Worm (Caenorhabditis elegans) whole organism, L4 larva: Measurements from ENCODE around the gene C06C6.8.

Experiments
- F49E8.2 ChIP-seq: sonication (generic microtip); optimal IDR thresholded peaks from 2 replicates; lab custom pipeline; 2016; ENCODE audit warnings: missing compliant biosample characterization, mild to moderate bottlenecking, missing genetic modification characterization, borderline replicate concordance
- T20F7.1 ChIP-seq: fragments of 200-800 bp; sonication (Bioruptor generic); optimal IDR thresholded peaks from 2 replicates; lab custom pipeline; 2018; ENCODE audit warnings: mild to moderate bottlenecking, missing genetic modification characterization, missing compliant biosample characterization
- aha-1 ChIP-seq: fragments of 150-350 bp; peaks from one replicate; lab custom pipeline; 2014; ENCODE audit warnings: missing biosample characterization, missing genetic modification characterization
- aly-2 ChIP-seq: sonication (generic microtip); optimal IDR thresholded peaks from 2 replicates; lab custom pipeline; 2018; ENCODE audit warnings: missing biosample characterization, missing genetic modification characterization
- ceh-20 ChIP-seq: fragments of 200-800 bp; sonication (Bioruptor generic); IDR thresholded peaks from 2 replicates; pipeline ENCODE4 v1.3.6; 2022; ENCODE audit warnings: missing genetic modification reagents, missing genetic modification characterization, missing compliant biosample characterization
- daf-16 ChIP-seq, 3 experiments: sonication (generic microtip); optimal IDR thresholded peaks; 2 replicates each; lab custom pipeline; 2016 to 2017; ENCODE audit warnings: missing genetic modification characterization in 3 of 3, missing genetic modification reagents in 3 of 3, mild to moderate bottlenecking in 2 of 3, missing compliant biosample characterization in 2 of 3, missing biosample characterization in 1 of 3, moderate library complexity in 1 of 3
- dmd-8 ChIP-seq: fragments of 200-800 bp; sonication (Bioruptor generic); IDR thresholded peaks from 2 replicates; pipeline ENCODE4 v1.3.6; 2022; ENCODE audit warnings: missing genetic modification characterization, missing compliant biosample characterization
- dve-1 ChIP-seq: sonication (generic microtip); optimal IDR thresholded peaks from 2 replicates; lab custom pipeline; 2017; ENCODE audit warnings: antibody characterized with exemption, mild to moderate bottlenecking, missing genetic modification characterization, missing compliant biosample characterization; ENCODE audit not compliant: insufficient read depth
- fos-1 ChIP-seq: fragments of 150-350 bp; optimal IDR thresholded peaks from 2 replicates; lab custom pipeline; 2014; ENCODE audit warnings: missing biosample characterization, missing genetic modification characterization
- hlh-30 ChIP-seq: sonication (generic microtip); optimal IDR thresholded peaks from 2 replicates; lab custom pipeline; 2017; ENCODE audit warnings: antibody characterized with exemption, mild to moderate bottlenecking, missing genetic modification characterization, missing compliant biosample characterization; ENCODE audit not compliant: insufficient read depth
- lin-1 ChIP-seq: fragments of 200-800 bp; sonication (Bioruptor generic); IDR thresholded peaks from 2 replicates; pipeline ENCODE4 v1.3.6; 2022; ENCODE audit warnings: missing genetic modification reagents, missing genetic modification characterization, missing compliant biosample characterization
- lin-38 ChIP-seq: fragments of 200-800 bp; sonication (Bioruptor generic); IDR thresholded peaks from 2 replicates; pipeline ENCODE4 v1.3.6; 2022; ENCODE audit warnings: missing genetic modification reagents, missing genetic modification characterization, missing compliant biosample characterization
- mep-1 ChIP-seq: fragments of 150-350 bp; sonication (generic microtip); optimal IDR thresholded peaks from 3 replicates; lab custom pipeline; 2014; ENCODE audit warnings: missing biosample characterization, missing genetic modification characterization
- mes-2 ChIP-seq: sonication (generic microtip); optimal IDR thresholded peaks from 2 replicates; lab custom pipeline; 2016; ENCODE audit warnings: missing genotype, mild to moderate bottlenecking, missing genetic modification characterization, missing compliant biosample characterization; ENCODE audit not compliant: poor library complexity, severe bottlenecking
- mxl-2 ChIP-seq: fragments of 200-800 bp; sonication (Bioruptor generic); conservative IDR thresholded peaks from 2 replicates; pipeline ENCODE4 v1.3.6; 2022; ENCODE audit warnings: missing genetic modification reagents, missing genetic modification characterization, missing compliant biosample characterization
- nhr-42 ChIP-seq: fragments of 200-800 bp; sonication (Bioruptor generic); IDR thresholded peaks from 2 replicates; pipeline ENCODE4 v1.3.6; 2022; ENCODE audit warnings: missing genetic modification characterization, missing compliant biosample characterization
- nhr-48 ChIP-seq: sonication (generic microtip); optimal IDR thresholded peaks from 2 replicates; lab custom pipeline; 2016; ENCODE audit warnings: mild to moderate bottlenecking, missing genetic modification characterization, missing compliant biosample characterization
- nhr-76 ChIP-seq: fragments of 150-350 bp; optimal IDR thresholded peaks from 2 replicates; lab custom pipeline; 2014; ENCODE audit warnings: missing biosample characterization, missing genetic modification characterization
- pha-4 ChIP-seq, 2 experiments: fragments of 150-350 bp in 1 of 2; fragments of 200-800 bp in 1 of 2; sonication (Bioruptor generic) in 1 of 2; IDR thresholded peaks in 1 of 2; optimal IDR thresholded peaks in 1 of 2; 2 replicates each; pipeline versions ENCODE4 v1.3.6 to Lab custom; 2014 to 2022; ENCODE audit warnings: missing genetic modification characterization in 2 of 2, missing genetic modification reagents in 2 of 2, missing biosample characterization in 1 of 2, missing compliant biosample characterization in 1 of 2
- pqm-1 ChIP-seq: sonication (generic microtip); optimal IDR thresholded peaks from 2 replicates; lab custom pipeline; 2017; ENCODE audit warnings: missing biosample characterization, missing genetic modification characterization
- sdz-12 ChIP-seq: fragments of 200-800 bp; sonication (Bioruptor generic); optimal IDR thresholded peaks from 2 replicates; lab custom pipeline; 2018; ENCODE audit warnings: mild to moderate bottlenecking, missing genetic modification characterization, missing compliant biosample characterization
- set-16 ChIP-seq: fragments of 200-800 bp; sonication (Bioruptor generic); IDR thresholded peaks from 2 replicates; pipeline ENCODE4 v1.3.6; 2022; ENCODE audit warnings: missing genetic modification reagents, missing genetic modification characterization, missing compliant biosample characterization
- spr-1 ChIP-seq: sonication (generic microtip); optimal IDR thresholded peaks from 2 replicates; lab custom pipeline; 2016; ENCODE audit warnings: mild to moderate bottlenecking, missing genetic modification characterization, missing compliant biosample characterization
- unc-39 ChIP-seq: sonication (generic microtip); optimal IDR thresholded peaks from 2 replicates; lab custom pipeline; 2017; ENCODE audit warnings: missing biosample characterization, missing genetic modification characterization
- unc-62 ChIP-seq, 3 experiments: fragments of 150-350 bp in 1 of 3; sonication (generic microtip); optimal IDR thresholded peaks in 2 of 3; peaks in 1 of 3; 1 replicate in 1 of 3; 2 replicates in 2 of 3; lab custom pipeline; 2014 to 2017; ENCODE audit warnings: missing biosample characterization in 3 of 3, missing genetic modification characterization in 3 of 3, missing genetic modification reagents in 3 of 3, missing genotype in 1 of 3
- zip-11 ChIP-seq: fragments of 200-800 bp; sonication (Bioruptor generic); IDR thresholded peaks from 2 replicates; pipeline ENCODE4 v1.3.6; 2022; ENCODE audit warnings: missing genetic modification characterization, missing compliant biosample characterization
- zip-2 ChIP-seq: fragments of 150-350 bp; optimal IDR thresholded peaks from 2 replicates; lab custom pipeline; 2014; ENCODE audit warnings: missing biosample characterization, missing genetic modification characterization
- ztf-7 ChIP-seq: fragments of 150-350 bp; optimal IDR thresholded peaks from 2 replicates; lab custom pipeline; 2014; ENCODE audit warnings: missing biosample characterization, missing genetic modification characterization

Gene C06C6.8

ce11 chrV:15959456-15959855 is 37.5 kb upstream of the C06C6.8 start:
- TF ChIP-seq ztf-7 (tag; lab: Kevin White, UChicago) (no peak), unc-39 (tag; lab: Kevin White, UChicago) (no peak), ceh-20 (GFP tag; lab: Robert Waterston, UW) (no peak), pqm-1 (tag; lab: Kevin White, UChicago) (no peak), nhr-48 (tag; lab: Kevin White, UChicago) (peak; percentile 26)
- TF ChIP-seq, all 104 proteins: peak for 1

DNA sequence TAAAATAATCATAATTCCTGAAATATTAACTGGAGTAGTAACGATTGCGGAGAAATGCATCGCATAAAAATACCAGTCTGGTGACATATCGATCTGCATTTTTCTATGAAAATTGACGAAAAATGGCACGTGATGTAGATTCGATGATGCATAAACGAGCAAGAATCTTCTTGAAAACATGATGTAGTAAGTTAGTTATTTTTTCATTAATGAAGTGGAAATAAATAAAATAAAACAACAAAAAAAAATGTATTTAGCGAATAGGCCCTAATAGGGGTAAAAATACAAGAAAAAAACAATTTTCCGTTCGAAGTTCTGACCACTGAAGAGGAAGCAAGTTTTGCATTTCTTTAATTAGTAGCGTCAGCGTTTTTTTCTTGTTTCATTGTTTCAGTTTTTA is 31.8 kb upstream of the C06C6.8 start, which contains the start of gene sri-2:
TSS of gene sri-2 (minus strand) at position 101 of the 400 bp plus-strand sequence.
- TF ChIP-seq aha-1 (tag; lab: Kevin White, UChicago) (peak; percentile 21), F49E8.2 (tag; lab: Kevin White, UChicago) (no peak), nhr-42 (GFP tag; lab: Robert Waterston, UW) (no peak)

- TF ChIP-seq mep-1 (no peak), T20F7.1 (GFP tag; lab: Kevin White, UChicago) (no peak), zip-11 (GFP tag; lab: Robert Waterston, UW) (no peak), mxl-2 (GFP tag; lab: Robert Waterston, UW) (no peak)
Measured at ce11 chrV:15967542-15967941, 29.4 kb upstream of the C06C6.8 start, which contains the start of gene sri-1. Gene sri-1 (minus strand): TSS chrV:15967642.

- no peak for TF ChIP-seq pha-4 (GFP tag; IDR thresholded peaks at IDR 0.05; lab: Robert Waterston, UW)
- TF ChIP-seq pha-4 (tag; optimal IDR thresholded peaks at IDR 0.05; lab: Kevin White, UChicago): no peak
- no peak for TF ChIP-seq zip-2 (tag; lab: Kevin White, UChicago)
- TF ChIP-seq mep-1: no peak
Measured at ce11 chrV:15969653-15970052, 27.3 kb upstream of the C06C6.8 start, which contains the start of gene F36G9.7. Gene F36G9.7 (minus strand): TSS chrV:15969753.

DNA sequence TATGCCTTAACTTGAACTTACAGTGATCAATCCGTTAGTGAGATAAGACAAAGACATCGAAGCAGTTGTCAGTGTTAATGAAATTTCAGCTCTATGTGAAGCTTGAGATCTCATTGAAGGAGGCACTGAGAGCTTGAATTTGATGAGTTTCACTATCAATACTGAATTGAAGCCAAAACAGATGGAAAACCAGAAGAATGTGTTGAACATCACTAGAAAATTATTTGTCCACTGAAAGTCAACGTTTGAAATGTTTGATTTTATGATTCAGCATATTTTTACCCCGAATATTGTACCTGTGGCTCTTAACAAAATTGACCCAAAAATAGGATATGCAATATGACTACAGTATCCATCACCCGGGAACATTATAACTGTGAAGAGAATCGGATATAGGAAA is 26.1 kb upstream of the C06C6.8 start:
- no peak for TF ChIP-seq nhr-76
- TF ChIP-seq unc-62 (GFP tag; optimal IDR thresholded peaks at IDR 0.05 in 1 of 2; lab: Kevin White, UChicago): peak in 1 of 2 experiments; percentile 97
- TF ChIP-seq unc-62 (tag; optimal IDR thresholded peaks at IDR 0.05; lab: Kevin White, UChicago): no peak

DNA sequence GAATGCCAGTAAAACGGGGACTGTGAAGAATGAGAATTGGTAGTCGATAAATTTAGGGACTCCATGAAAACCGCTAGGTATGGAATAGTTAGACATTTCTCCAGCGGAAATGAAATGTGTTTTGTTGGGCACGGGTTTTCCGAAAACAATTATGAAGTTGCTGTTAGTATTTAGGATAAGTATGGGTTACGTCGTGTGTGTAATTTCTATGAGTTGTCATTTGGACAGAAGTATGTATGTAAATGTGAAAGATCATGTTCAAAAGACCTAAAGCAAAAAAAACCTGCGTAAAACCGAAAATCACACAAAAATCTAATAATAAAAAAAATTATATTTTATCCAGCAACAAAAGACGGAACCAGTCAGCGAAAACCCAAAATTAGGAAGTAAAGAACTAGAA is 24.5 kb upstream of the C06C6.8 start, which contains the start of gene sru-23:
TSS of gene sru-23 (minus strand) at position 101 of the 400 bp plus-strand sequence.
- TF ChIP-seq dmd-8 (GFP tag; lab: Robert Waterston, UW) (no peak), hlh-30 (tag; lab: Kevin White, UChicago) (no peak), lin-1 (GFP tag; lab: Robert Waterston, UW) (no peak), aly-2 (tag; lab: Kevin White, UChicago) (no peak), lin-38 (no peak), mep-1 (no peak), daf-16 (GFP tag; optimal IDR thresholded peaks at IDR 0.05; lab: Kevin White, UChicago) (no peak), daf-16 (tag; optimal IDR thresholded peaks at IDR 0.05; lab: Kevin White, UChicago) (no peak), mes-2 (tag; lab: Kevin White, UChicago) (no peak), dve-1 (no peak), set-16 (GFP tag; lab: Robert Waterston, UW) (no peak), spr-1 (tag; lab: Kevin White, UChicago) (no peak), sdz-12 (GFP tag; lab: Kevin White, UChicago) (no peak), fos-1 (tag; lab: Kevin White, UChicago) (no peak)
